Fruit fly (Drosophila melanogaster): ENCODE measurements around the gene CG34461.

dm6 chr3L:8360643-8361110 lies 35.0 kb downstream of the CG34461 start, which contains the start of gene Idh:
- TF ChIP-seq CG13204 (GFP tag; optimal IDR thresholded peaks at IDR 0.05) (no peak), CG12605 (GFP tag; IDR thresholded peaks at IDR 0.05) (peak; percentile 9; the same call in 1 of the 2 replicates), Ets98B (GFP tag; IDR thresholded peaks at IDR 0.05) (peak; percentile 29; the same call in 1 of the 2 replicates), CG8159 (tag; optimal IDR thresholded peaks at IDR 0.05) (no peak), fd96Ca (GFP tag; IDR thresholded peaks at IDR 0.05) (no peak; the same call in 2 of the 3 replicates), Pif1A (GFP tag; optimal IDR thresholded peaks at IDR 0.05) (no peak), CG17806 (tag; optimal IDR thresholded peaks at IDR 0.05) (no peak), D1 (tag; optimal IDR thresholded peaks at IDR 0.05) (peak; percentile 50), CG4496 (GFP tag; IDR thresholded peaks at IDR 0.05) (peak; percentile 7; the same call in 1 of the 3 replicates), rn (GFP tag; IDR thresholded peaks at IDR 0.05) (no peak), CG10348 (GFP tag; IDR thresholded peaks at IDR 0.05) (no peak), Snoo (tag; optimal IDR thresholded peaks at IDR 0.05) (peak; percentile 13), CG9948 (tag; optimal IDR thresholded peaks at IDR 0.05) (no peak)

Measured in whole organism, pupa.